Fruit fly (Drosophila melanogaster) whole organism, larva: Measurements from ENCODE around the gene Obp22a.

Experiments used
- noc ChIP-seq: fragments of 200-800 bp; sonication (Bioruptor generic); optimal IDR thresholded peaks from 3 replicates; lab custom pipeline; 2019; ENCODE audit warnings: missing biosample characterization, mild to moderate bottlenecking, missing genetic modification characterization, moderate library complexity

The Obp22a gene

DNA sequence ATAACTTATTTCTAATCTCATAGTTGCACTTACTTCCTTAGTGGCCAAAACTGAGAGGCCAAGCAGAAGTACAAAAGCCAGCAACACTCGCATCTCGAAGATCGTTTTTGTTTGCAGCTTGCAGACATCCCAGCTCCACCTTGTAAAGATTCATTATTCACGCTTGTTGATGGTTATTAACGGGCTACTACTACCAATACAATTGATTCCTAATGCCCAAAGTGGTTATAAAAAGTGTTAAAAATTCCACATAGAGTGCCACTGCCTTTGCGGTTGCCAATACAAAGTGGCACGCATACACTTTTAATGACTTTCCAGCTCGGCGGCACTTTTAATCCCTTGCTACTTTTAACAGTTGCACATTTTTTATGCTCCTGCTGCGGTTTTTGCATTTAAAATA, at the start of gene Obp22a:
Gene Obp22a (minus strand): TSS at position 101 of the 400 bp plus-strand sequence.
- no peak for TF ChIP-seq noc (tag; lab: Kevin White, UChicago)

DNA sequence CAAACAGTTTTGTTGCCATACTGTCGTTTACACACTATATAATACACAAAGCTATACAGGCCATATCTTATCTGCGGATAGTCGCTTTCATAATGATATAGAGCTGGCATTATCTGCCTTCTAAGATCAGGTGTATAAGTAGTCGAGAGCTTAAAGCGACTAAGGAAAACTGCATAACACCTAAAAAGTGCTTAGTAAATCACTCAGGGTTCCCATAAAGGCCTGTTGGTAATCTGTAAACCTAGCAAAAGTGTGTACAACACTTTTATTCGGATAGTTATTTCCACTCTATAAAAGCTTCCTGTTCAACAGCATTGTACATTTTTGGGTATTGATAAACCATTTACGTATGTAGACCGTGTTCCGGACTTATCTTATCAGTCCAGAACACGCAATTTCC, 47.5 kb upstream of the Obp22a start:
- TF ChIP-seq noc (tag; lab: Kevin White, UChicago): no peak

DNA sequence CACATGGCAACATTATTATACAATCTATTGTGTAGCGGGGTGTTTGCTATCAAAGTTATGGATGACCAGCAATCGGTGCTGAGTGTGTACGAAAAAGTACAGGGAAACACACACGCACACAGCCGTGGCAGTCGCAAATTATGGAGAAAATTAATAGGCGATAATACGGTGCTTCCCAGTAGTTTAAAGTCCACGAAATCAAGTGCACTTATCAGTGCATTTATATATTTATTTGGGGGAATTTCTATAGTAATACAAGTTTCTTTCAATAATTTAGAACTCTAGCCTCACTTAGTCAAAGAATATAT, 47.0 kb upstream of the Obp22a start:
- no peak for TF ChIP-seq noc (tag; lab: Kevin White, UChicago)

DNA sequence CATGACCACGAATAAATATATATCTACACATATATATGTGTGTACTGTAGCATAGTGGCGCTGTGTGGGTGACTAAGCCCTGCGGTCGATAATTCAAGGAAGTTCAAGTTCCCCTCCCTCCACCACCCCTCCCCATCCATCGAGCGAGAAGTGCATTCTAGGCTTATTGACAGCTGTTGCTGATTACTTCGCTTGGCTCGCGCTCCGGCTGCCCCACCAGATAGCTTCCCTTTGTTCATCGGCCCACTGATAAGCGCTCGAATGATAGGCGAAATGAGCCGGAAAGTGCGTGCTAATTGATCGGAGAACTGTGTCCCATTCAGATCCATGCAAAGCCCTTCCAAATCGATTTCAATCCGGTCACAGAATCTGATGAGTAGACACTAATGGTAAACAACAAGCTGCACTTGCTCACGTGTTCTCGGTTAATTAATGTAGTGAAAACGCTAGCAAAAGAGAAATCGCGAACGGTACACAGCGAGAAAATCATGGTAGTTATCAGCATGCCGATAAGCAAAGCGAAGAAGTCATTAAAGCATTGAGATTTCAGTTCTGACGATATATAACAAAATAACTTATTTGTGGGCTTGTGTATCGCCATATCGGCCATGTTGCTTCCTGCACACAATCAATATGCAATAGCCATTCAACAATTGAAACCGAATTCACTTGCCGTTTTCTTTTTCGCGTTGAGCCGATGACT, 46.4 kb upstream of the Obp22a start:
- TF ChIP-seq noc (tag; lab: Kevin White, UChicago): no peak

DNA sequence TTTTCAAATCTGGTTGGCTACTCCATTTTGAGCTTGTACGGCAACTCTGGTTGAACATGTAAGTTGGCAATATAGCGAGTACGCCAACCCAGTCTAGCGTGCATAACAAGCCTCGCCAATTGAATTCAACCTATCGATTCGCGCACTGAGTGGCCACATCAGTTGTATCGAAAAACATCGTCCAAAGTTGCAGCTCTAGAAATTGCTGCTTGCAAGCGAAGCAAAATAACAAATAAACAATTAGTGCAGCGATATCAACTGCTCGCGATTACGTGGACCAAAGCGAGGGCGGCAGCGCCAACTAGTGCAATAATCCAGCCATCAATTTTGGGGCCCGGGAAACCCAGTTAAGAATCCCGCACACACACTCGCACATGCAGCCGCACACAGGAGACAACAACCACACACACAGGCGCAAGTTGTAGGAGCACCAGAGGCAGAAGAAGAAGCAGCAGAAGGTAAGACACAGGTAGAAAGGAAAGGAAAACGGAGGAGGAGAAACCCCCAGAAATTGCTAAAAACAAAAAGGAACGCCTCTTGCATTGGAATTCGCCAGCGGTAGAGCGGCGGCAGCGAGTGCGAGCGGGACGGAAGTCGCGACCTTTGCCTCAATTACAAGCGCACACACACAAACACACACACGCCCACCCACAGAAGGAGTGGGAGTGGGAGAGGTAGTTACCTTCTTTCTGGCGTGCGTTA, 45.7 kb upstream of the Obp22a start:
- TF ChIP-seq noc (tag; lab: Kevin White, UChicago): no peak

DNA sequence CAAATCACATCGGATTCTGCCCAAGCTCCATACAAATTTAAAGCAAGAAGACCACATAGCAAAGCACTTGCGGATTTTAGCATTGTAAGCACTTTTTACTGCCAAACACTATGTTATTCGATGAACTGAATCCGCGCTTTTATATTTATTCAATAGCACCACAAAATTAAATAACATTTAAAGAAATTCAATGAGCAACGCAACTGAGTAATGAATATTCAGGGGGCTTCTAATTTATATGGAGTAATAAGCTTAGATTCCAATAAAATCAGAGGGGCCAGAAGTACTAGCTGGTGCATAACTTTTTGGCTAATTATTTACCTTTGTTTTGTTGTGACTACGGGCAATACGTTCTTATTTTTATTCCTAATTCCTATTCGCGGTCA, 45.2 kb upstream of the Obp22a start, which contains the start of gene lectin-22C:
Gene lectin-22C (minus strand): TSS at position 101 of the 386 bp plus-strand sequence.
- TF ChIP-seq noc (tag; lab: Kevin White, UChicago): no peak

DNA sequence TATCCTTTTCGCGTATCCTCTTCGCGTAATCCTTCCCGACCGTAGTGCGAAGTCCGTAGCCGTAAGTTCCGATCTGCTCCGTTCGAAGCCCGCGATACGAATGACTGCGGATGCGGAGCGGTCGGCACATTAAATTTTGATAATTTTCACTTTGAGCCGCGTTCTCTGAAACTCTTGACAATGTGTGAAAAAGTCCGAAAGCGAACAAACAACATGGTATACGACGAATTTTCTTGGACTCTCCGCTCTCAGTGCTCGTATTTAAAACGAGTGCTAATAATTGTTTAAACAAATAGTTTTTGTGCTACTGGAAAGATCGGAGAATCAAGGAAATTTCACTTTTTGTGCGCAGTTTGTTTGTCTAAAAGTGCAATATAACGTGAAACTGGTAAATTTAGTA, 44.0 kb upstream of the Obp22a start, which contains the start of gene CG42296:
Gene CG42296 (minus strand): TSS at position 101 of the 400 bp plus-strand sequence.
- TF ChIP-seq noc (tag; lab: Kevin White, UChicago): no peak

DNA sequence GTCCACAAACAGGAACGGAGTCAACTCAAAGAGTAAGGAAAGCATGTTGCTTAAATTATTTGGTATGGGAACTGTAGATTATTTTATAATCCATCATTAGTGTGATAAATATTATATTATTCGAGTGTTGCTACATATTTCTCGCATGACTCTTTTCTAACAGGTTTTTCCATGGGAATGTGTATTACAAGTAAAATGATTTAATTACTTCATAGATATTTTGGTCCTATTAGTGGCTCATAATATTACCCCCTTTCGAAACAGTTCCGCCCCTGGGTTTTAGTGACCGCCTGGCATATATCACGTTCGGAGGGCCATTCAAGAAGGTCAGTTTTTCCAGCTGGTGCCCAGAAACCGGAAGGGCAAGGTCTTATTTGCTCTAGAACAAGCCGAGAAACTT, 40.1 kb upstream of the Obp22a start:
- TF ChIP-seq noc (tag; lab: Kevin White, UChicago): no peak

DNA sequence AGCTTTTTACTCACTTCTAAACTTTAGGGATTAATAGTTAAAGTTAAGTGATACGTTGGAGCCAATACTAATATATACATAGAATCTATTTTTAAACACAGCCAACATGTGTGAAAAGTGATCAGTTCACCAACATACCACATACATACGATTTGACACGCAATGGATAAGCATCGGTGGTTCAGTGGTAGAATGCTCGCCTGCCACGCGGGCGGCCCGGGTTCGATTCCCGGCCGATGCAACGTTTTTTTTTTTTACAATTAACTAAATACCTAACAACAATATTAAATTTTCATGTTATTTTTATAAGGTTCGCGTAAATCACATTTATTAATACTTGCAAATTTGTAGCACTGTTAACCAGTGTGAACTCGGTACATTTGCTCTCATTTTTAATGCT, 39.6 kb upstream of the Obp22a start:
- TF ChIP-seq noc (tag; lab: Kevin White, UChicago): no peak

DNA sequence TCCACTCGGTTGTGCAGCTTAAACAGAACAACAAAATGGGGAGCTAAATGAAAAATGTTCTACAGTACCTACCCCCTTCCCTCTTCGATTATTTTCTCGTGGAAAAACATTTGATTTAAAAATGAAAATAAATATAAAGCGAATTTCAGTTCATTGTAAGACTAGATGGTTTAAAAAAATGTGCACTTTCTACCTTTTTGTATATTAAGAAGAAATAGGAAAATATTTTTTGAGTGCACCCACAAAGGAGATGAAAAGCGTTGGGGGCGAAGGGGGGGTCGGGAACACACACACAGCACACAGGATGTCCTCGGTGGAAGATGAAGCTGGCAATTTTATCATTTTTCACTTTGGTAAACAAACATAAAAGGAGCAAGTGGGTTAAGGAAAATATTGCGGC, 30.9 kb upstream of the Obp22a start:
- no peak for TF ChIP-seq noc (tag; lab: Kevin White, UChicago)

DNA sequence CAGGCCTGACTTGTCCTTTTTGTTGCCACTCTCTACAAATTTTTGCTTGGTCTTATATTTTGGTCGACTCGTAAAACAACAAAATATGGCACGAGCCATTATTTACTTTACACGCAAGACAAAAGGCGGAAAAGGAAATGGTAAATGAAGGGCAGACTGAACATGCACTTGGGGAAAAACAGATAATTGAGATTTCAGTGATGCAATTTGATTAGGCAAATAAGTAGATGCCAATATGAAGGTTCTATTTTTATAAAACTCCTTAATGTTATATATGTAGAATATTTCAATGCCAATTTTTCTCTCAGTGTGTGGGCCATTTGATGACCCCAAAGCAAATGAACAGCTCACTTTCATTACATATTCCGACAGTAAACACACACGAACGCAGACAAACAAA, 23.2 kb upstream of the Obp22a start:
- TF ChIP-seq noc (tag; lab: Kevin White, UChicago): no peak

DNA sequence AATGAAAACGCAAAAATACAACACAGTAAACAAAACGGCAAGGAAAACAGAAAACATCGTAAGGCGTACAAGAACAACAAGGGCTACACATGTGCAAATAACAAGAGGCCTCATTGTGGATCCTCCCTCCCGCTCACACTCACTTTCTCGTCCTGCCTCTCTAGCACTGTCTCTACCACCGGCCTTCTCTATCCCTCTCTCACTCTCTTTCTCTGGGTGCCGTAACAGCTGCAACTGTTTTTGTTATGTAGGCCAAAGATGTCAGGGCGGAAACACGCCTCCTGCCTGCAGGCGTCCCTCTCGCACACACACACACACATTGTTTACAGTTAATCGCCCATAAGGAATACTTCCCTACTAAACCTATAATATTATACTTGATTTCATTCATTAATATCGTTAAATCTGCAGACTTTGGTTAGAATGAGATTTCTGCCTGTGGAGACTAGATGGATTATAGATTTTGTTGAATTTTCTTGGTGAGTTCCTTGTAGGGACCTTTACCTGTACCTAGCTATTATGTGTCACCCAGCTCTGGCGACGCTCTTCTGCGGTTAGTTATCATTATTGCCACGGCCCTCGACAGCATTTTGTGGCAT, 22.0 kb upstream of the Obp22a start:
- no peak for TF ChIP-seq noc (tag; lab: Kevin White, UChicago)

DNA sequence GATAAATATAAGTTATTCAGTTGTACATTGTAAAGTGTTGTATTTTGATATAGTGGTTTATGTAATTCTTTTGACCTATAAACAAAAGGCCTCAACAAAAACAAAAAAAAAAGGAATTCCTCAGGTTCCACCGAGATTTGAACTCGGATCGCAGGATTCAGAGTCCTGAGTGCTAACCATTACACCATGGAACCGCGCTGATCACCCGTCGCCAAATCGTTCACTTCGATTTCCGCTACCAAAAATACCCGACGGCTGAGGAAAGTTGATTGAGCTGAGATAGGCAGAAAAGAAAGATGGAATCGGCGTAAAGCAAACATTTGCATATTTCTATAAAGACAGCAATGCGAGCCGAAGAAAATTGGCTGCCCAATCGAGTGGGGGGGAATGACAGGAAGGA, 21.1 kb upstream of the Obp22a start:
- TF ChIP-seq noc (tag; lab: Kevin White, UChicago): no peak

DNA sequence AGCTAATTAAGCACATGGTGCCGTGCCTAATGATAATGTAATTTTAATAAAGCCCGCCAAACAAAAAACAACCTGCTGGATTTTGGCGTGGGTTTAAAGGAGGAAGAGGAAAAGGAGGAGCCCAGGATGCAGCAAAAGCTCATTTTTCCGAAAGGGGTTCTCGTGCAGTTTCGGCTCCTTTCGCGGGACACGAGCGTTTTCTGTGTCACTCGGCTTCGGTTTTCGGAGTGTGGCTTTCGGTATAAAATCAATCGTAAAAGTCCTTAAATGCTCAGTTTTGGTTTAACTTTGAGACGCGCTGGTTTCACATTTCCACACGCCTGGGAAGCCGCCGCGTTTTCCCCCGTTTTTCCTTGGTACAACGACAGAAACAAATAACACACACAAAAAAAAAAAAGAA, 19.5 kb upstream of the Obp22a start:
- no peak for TF ChIP-seq noc (tag; lab: Kevin White, UChicago)

DNA sequence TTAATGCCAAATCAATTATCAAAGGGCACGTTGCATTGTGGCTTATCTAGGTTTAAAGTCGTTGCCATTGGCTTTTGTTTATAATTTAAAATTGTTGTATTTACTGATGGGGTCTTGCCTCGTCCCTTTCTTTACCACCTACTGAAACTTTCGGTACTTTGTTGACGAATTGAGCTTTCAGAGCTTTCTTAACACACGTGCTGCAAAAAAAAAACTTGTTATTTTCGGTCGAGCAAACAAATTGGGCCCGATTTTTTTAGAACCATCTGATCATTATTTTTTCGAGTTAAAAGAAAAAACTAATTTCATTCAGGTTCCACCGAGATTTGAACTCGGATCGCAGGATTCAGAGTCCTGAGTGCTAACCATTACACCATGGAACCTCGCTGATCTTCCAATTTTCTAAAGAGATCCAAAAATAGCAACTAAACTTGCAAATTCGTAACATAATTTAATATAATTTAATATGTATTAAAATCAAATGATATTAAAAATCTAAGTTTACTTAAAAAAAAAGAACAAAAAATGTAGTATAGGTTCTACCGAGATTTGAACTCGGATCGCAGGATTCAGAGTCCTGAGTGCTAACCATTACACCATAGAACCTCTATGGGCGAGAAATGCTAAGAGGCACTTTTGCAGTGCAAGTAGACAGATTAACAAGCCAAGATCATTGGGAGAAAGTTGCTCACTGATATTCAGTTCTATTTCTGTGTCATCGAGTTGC, 18.5 kb upstream of the Obp22a start:
- peak; percentile 19 for TF ChIP-seq noc (tag; lab: Kevin White, UChicago)
